Worm (Caenorhabditis elegans) whole organism, L4/young adult: ENCODE measurements around the gene snt-6.

Source experiments
- W03F9.2 ChIP-seq: fragments of 150-350 bp; optimal IDR thresholded peaks from 2 replicates; lab custom pipeline; 2014; ENCODE audit warnings: missing biosample characterization, missing genetic modification characterization
- dao-5 ChIP-seq: sonication (generic microtip); optimal IDR thresholded peaks from 2 replicates; lab custom pipeline; 2016; ENCODE audit warnings: missing genotype, missing genetic modification characterization, moderate library complexity, missing compliant biosample characterization
- him-1 ChIP-seq: sonication (generic microtip); optimal IDR thresholded peaks from 2 replicates; lab custom pipeline; 2016; ENCODE audit warnings: missing genotype, missing genetic modification reagents, missing genetic modification characterization, missing compliant biosample characterization

DNA sequence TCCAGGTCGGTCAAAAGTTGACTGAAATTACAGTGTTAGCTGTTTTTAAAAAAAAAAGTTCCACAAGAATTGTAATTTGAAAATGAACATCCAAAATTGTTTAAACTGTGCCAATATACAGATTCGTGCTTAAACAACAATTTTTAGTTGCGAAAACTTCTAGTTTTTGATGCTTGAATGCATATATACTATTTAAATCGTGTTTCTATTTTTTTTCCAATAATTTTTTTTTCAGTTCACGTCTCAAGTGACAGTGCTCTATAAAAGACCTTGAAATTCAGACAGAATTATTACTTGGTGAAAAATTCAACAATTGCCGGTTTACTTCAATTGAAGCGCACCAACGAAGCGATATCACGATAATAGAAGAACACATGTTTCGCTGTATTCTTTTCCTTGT lies 36.9 kb upstream of the snt-6 start, which contains the start of gene F46F5.16:
- no peak for TF ChIP-seq dao-5 (tag; lab: Kevin White, UChicago)
- TF ChIP-seq him-1 (tag; lab: Kevin White, UChicago), result no peak
- TF ChIP-seq W03F9.2 (tag; lab: Kevin White, UChicago), result no peak
